Fruit fly (Drosophila melanogaster): ENCODE results near the gene CG31867.

- TF ChIP-seq dsf (GFP tag; optimal IDR thresholded peaks at IDR 0.05; ENCODE audit: borderline replicate concordance) = peak; percentile 79
- TF ChIP-seq Rel (GFP tag; optimal IDR thresholded peaks at IDR 0.05) = peak; percentile 52
- no peak for TF ChIP-seq Rel (tag; optimal IDR thresholded peaks at IDR 0.05)
- TF ChIP-seq OdsH (GFP tag; optimal IDR thresholded peaks at IDR 0.05) = peak; percentile 94
- peak; percentile 89 for TF ChIP-seq CG32264 (GFP tag; optimal IDR thresholded peaks at IDR 0.05)
- no peak for TF ChIP-seq usp (GFP tag; optimal IDR thresholded peaks at IDR 0.05)
- peak; percentile 90 for TF ChIP-seq psq (GFP tag; optimal IDR thresholded peaks at IDR 0.05)
- no peak for TF ChIP-seq pan (optimal IDR thresholded peaks at IDR 0.05)
- TF ChIP-seq CG9705 (GFP tag; optimal IDR thresholded peaks at IDR 0.05) = peak; percentile 87
- TF ChIP-seq Jra (GFP tag; optimal IDR thresholded peaks at IDR 0.05) = peak; percentile 87
- peak; percentile 90 for TF ChIP-seq dmrt93B (GFP tag; optimal IDR thresholded peaks at IDR 0.05)
- no peak for TF ChIP-seq Hr78 (GFP tag; optimal IDR thresholded peaks at IDR 0.05)
- peak; percentile 94 for TF ChIP-seq ey (GFP tag; optimal IDR thresholded peaks at IDR 0.05)
- TF ChIP-seq brk (GFP tag; optimal IDR thresholded peaks at IDR 0.05) = peak; percentile 76
These were observed 10.1 kb upstream of the CG31867 start, which contains the start of gene CG6287 for dm6 chr2L:11155166-11155958.
